Worm (Caenorhabditis elegans): ENCODE data around the gene hlh-19.

DNA sequence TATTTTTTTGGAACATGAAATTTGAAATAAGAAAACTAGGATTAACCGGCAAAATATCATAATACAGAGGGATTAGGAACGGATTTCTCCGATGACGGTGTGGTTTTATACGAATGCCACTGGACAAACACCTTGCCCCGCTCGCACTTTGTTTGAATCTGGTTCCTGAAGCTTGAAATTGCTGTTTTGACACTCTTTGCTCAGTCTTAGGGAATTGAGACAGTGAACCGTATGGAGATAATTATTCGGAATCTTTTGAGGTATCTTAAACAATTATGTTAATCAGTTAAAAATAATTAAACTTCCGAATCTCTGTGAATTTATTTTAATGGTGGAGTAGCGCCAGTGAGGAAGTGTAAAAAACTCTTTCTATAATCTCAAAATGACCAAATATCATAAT, 42.4 kb upstream of the hlh-19 start, which contains the start of gene F13C5.3:
- TF ChIP-seq ztf-4 (tag; optimal IDR thresholded peaks at IDR 0.05) (no peak), pha-4 (tag; optimal IDR thresholded peaks at IDR 0.05) (no peak), ceh-16 (tag; optimal IDR thresholded peaks at IDR 0.05) (no peak), daf-12 (tag; optimal IDR thresholded peaks at IDR 0.05) (no peak), ztf-11 (tag; optimal IDR thresholded peaks at IDR 0.05) (no peak), nhr-11 (tag; optimal IDR thresholded peaks at IDR 0.05) (no peak), nfya-1 (tag; optimal IDR thresholded peaks at IDR 0.05; ENCODE audit: insufficient read depth) (no peak), fkh-2 (tag; optimal IDR thresholded peaks at IDR 0.05) (no peak), nhr-76 (tag; optimal IDR thresholded peaks at IDR 0.05) (no peak)
